Fruit fly (Drosophila melanogaster) whole organism: ENCODE results near the gene ND-13A.

Experiments
- CG8478 ChIP-seq: fragments of >200 bp; optimal IDR thresholded peaks from 2 replicates; lab custom pipeline; 2018; ENCODE audit warnings: inconsistent platforms
- Dll ChIP-seq: fragments of >200 bp; optimal IDR thresholded peaks from 2 replicates; lab custom pipeline; 2017
- EcR ChIP-seq, 2 experiments: fragments of >200 bp; optimal IDR thresholded peaks; 2 replicates each; lab custom pipeline; 2017; ENCODE audit warnings: missing biosample characterization in 2 of 2, missing genetic modification characterization in 2 of 2, missing genetic modification reagents in 2 of 2
- pan ChIP-seq: fragments of >200 bp; optimal IDR thresholded peaks from 2 replicates; lab custom pipeline; 2017
- psq ChIP-seq: fragments of >200 bp; optimal IDR thresholded peaks from 2 replicates; lab custom pipeline; 2017
- usp ChIP-seq: fragments of >200 bp; optimal IDR thresholded peaks from 2 replicates; lab custom pipeline; 2017; ENCODE audit warnings: missing biosample characterization, missing genetic modification characterization, mixed read lengths

The ND-13A gene

dm6 chr2L:5099790-5100360 is at the start of gene ND-13A:
Gene ND-13A (minus strand): TSS chr2L:5100288.
- TF ChIP-seq EcR (GFP tag; optimal IDR thresholded peaks at IDR 0.05; lab: Kevin White, UChicago) (no peak), Dll (no peak), pan (lab: Kevin White, UChicago) (no peak), usp (GFP tag; lab: Kevin White, UChicago) (no peak), CG8478 (lab: Kevin White, UChicago) (no peak), psq (lab: Kevin White, UChicago) (no peak)

dm6 chr2L:5149630-5150255 is 49.7 kb upstream of the ND-13A start:
- no peak for TF ChIP-seq pan (lab: Kevin White, UChicago)
- TF ChIP-seq EcR (GFP tag; optimal IDR thresholded peaks at IDR 0.05; lab: Kevin White, UChicago), result no peak
- no peak for TF ChIP-seq usp (GFP tag; lab: Kevin White, UChicago)
- no peak for TF ChIP-seq psq (lab: Kevin White, UChicago)
- TF ChIP-seq CG8478 (lab: Kevin White, UChicago), result no peak
- TF ChIP-seq Dll, result no peak

- TF ChIP-seq EcR (GFP tag; optimal IDR thresholded peaks at IDR 0.05; lab: Kevin White, UChicago), result no peak
- TF ChIP-seq CG8478 (lab: Kevin White, UChicago), result no peak
- TF ChIP-seq Dll, result no peak
- TF ChIP-seq usp (GFP tag; lab: Kevin White, UChicago), result no peak
- no peak for TF ChIP-seq pan (lab: Kevin White, UChicago)
- no peak for TF ChIP-seq psq (lab: Kevin White, UChicago)
These were observed 47.8 kb upstream of the ND-13A start for dm6 chr2L:5147876-5148275.

dm6 chr2L:5147188-5147855 is 47.2 kb upstream of the ND-13A start:
- no peak for TF ChIP-seq usp (GFP tag; lab: Kevin White, UChicago)
- no peak for TF ChIP-seq EcR (GFP tag; optimal IDR thresholded peaks at IDR 0.05; lab: Kevin White, UChicago)
- no peak for TF ChIP-seq CG8478 (lab: Kevin White, UChicago)

- TF ChIP-seq pan (lab: Kevin White, UChicago) (no peak), psq (lab: Kevin White, UChicago) (no peak), Dll (peak; percentile 31), usp (GFP tag; lab: Kevin White, UChicago) (no peak)
These were observed 45.4 kb upstream of the ND-13A start for dm6 chr2L:5145247-5146197.

dm6 chr2L:5119640-5120039 is 19.6 kb upstream of the ND-13A start:
- TF ChIP-seq EcR (GFP tag; optimal IDR thresholded peaks at IDR 0.05; lab: Kevin White, UChicago) (no peak), pan (lab: Kevin White, UChicago) (no peak), usp (GFP tag; lab: Kevin White, UChicago) (no peak), psq (lab: Kevin White, UChicago) (no peak), CG8478 (lab: Kevin White, UChicago) (no peak)

dm6 chr2L:5117054-5117453 is 17.0 kb upstream of the ND-13A start:
- TF ChIP-seq Dll (no peak), EcR (GFP tag; optimal IDR thresholded peaks at IDR 0.05; lab: Kevin White, UChicago) (no peak), CG8478 (lab: Kevin White, UChicago) (no peak), psq (lab: Kevin White, UChicago) (no peak), pan (lab: Kevin White, UChicago) (no peak), usp (GFP tag; lab: Kevin White, UChicago) (no peak)

dm6 chr2L:5116489-5116888 is 16.4 kb upstream of the ND-13A start:
- no peak for TF ChIP-seq psq (lab: Kevin White, UChicago)

dm6 chr2L:5114879-5115278 is 14.8 kb upstream of the ND-13A start:
- TF ChIP-seq psq (lab: Kevin White, UChicago) (no peak), Dll (no peak), usp (GFP tag; lab: Kevin White, UChicago) (no peak), EcR (GFP tag; optimal IDR thresholded peaks at IDR 0.05; lab: Kevin White, UChicago) (no peak), pan (lab: Kevin White, UChicago) (no peak), CG8478 (lab: Kevin White, UChicago) (no peak)

dm6 chr2L:5113480-5114118 is 13.5 kb upstream of the ND-13A start:
- TF ChIP-seq CG8478 (lab: Kevin White, UChicago), result no peak
- TF ChIP-seq pan (lab: Kevin White, UChicago), result no peak
- TF ChIP-seq usp (GFP tag; lab: Kevin White, UChicago), result no peak
- no peak for TF ChIP-seq Dll
- TF ChIP-seq EcR (GFP tag; optimal IDR thresholded peaks at IDR 0.05; lab: Kevin White, UChicago), result no peak
- TF ChIP-seq psq (lab: Kevin White, UChicago), result no peak
